Worm (Caenorhabditis elegans): Measurements from ENCODE around the gene str-159.

Gene str-159

DNA sequence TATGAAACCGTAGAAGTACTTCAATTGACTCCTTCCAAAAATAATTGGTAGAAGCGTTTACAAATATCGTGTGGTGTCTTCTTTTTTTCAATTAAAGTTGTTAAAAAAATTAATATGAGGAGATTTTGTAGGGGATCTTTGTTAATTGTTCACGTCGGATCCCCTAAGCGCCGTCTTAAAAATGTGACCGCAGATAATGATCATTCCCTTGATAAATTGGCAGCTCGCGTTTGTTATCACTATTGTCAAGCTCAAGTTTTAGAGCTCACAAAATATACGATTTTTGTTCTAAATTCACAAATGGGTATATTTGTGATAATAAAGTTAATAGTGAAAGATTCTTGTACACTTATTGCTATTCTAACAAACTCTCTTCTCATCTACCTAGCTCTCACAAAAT is at the start of gene str-159:
str-159 (plus strand) TSS at position 301 of the 400 bp plus-strand sequence.
- TF ChIP-seq jun-1 (tag; optimal IDR thresholded peaks at IDR 0.05): no peak

- TF ChIP-seq mdl-1 (tag; optimal IDR thresholded peaks at IDR 0.05) (no peak), nhr-237 (tag; optimal IDR thresholded peaks at IDR 0.05) (no peak), nhr-23 (tag; optimal IDR thresholded peaks at IDR 0.05) (no peak), nhr-11 (tag; optimal IDR thresholded peaks at IDR 0.05) (no peak), unc-39 (tag; optimal IDR thresholded peaks at IDR 0.05) (no peak), pha-4 (tag; optimal IDR thresholded peaks at IDR 0.05) (no peak)
Observed at ce11 chrIV:4861449-4861848, 47.7 kb upstream of the str-159 start, which contains the start of the genes Y17G9A.4 and str-173. Gene Y17G9A.4, minus strand, starts transcription at chrIV:4861549. Gene str-173, plus strand, starts transcription at chrIV:4861773.

ce11 chrIV:4864524-4864923 is 44.6 kb upstream of the str-159 start:
- no peak for TF ChIP-seq pha-4 (tag; optimal IDR thresholded peaks at IDR 0.05)
- TF ChIP-seq aly-2 (tag; optimal IDR thresholded peaks at IDR 0.05): no peak
- TF ChIP-seq jun-1 (tag; optimal IDR thresholded peaks at IDR 0.05): no peak
- no peak for TF ChIP-seq nhr-23 (tag; optimal IDR thresholded peaks at IDR 0.05)
- no peak for TF ChIP-seq egl-5 (tag; optimal IDR thresholded peaks at IDR 0.05)
- no peak for TF ChIP-seq mml-1 (tag; optimal IDR thresholded peaks at IDR 0.05)
- no peak for TF ChIP-seq fkh-10 (GFP tag; optimal IDR thresholded peaks at IDR 0.05)
- TF ChIP-seq unc-62 (GFP tag; optimal IDR thresholded peaks at IDR 0.05): no peak
- TF ChIP-seq fos-1 (tag; optimal IDR thresholded peaks at IDR 0.05): no peak
- TF ChIP-seq nhr-11 (tag; optimal IDR thresholded peaks at IDR 0.05): no peak
- TF ChIP-seq egl-27 (tag; optimal IDR thresholded peaks at IDR 0.05): no peak
- no peak for TF ChIP-seq lin-39 (tag; optimal IDR thresholded peaks at IDR 0.05)

ce11 chrIV:4866599-4866998 is 42.5 kb upstream of the str-159 start:
- no peak for TF ChIP-seq fos-1 (tag; optimal IDR thresholded peaks at IDR 0.05)

- TF ChIP-seq snpc-4 (tag; optimal IDR thresholded peaks at IDR 0.05) (no peak), ceh-9 (tag; optimal IDR thresholded peaks at IDR 0.05) (no peak), eor-1 (tag; optimal IDR thresholded peaks at IDR 0.05) (no peak), nhr-67 (tag; optimal IDR thresholded peaks at IDR 0.05) (no peak), lsy-12 (tag; optimal IDR thresholded peaks at IDR 0.05) (no peak), aly-2 (tag; optimal IDR thresholded peaks at IDR 0.05) (no peak), nhr-76 (tag; optimal IDR thresholded peaks at IDR 0.05) (no peak), ceh-82 (tag; optimal IDR thresholded peaks at IDR 0.05) (no peak), sea-2 (GFP tag; optimal IDR thresholded peaks at IDR 0.05) (no peak), nhr-43 (tag; optimal IDR thresholded peaks at IDR 0.05; ENCODE audit: poor library complexity, severe bottlenecking) (no peak), mdl-1 (tag; optimal IDR thresholded peaks at IDR 0.05) (no peak), ztf-11 (tag; optimal IDR thresholded peaks at IDR 0.05) (no peak), skn-1 (tag; optimal IDR thresholded peaks at IDR 0.05) (no peak), nhr-11 (tag; optimal IDR thresholded peaks at IDR 0.05) (no peak), unc-62 (GFP tag; optimal IDR thresholded peaks at IDR 0.05) (no peak), egl-27 (tag; optimal IDR thresholded peaks at IDR 0.05) (no peak)
Observed at ce11 chrIV:4867610-4868009, 41.5 kb upstream of the str-159 start, which contains the start of gene str-172. Gene str-172, minus strand, starts transcription at chrIV:4867710.

- no peak for TF ChIP-seq elt-3 (tag; optimal IDR thresholded peaks at IDR 0.05)
- no peak for TF ChIP-seq unc-39 (tag; optimal IDR thresholded peaks at IDR 0.05)
- TF ChIP-seq ceh-9 (tag; optimal IDR thresholded peaks at IDR 0.05): no peak
- no peak for TF ChIP-seq elt-1 (tag; optimal IDR thresholded peaks at IDR 0.05)
- no peak for TF ChIP-seq nhr-43 (tag; optimal IDR thresholded peaks at IDR 0.05; ENCODE audit: poor library complexity, severe bottlenecking)
- TF ChIP-seq ama-1 (optimal IDR thresholded peaks at IDR 0.05): no peak
- no peak for TF ChIP-seq nhr-23 (tag; optimal IDR thresholded peaks at IDR 0.05)
- TF ChIP-seq fos-1 (tag; optimal IDR thresholded peaks at IDR 0.05): no peak
Observed at ce11 chrIV:4870546-4870945, 38.6 kb upstream of the str-159 start, which contains the start of gene str-175. Gene str-175, minus strand, starts transcription at chrIV:4870646.

DNA sequence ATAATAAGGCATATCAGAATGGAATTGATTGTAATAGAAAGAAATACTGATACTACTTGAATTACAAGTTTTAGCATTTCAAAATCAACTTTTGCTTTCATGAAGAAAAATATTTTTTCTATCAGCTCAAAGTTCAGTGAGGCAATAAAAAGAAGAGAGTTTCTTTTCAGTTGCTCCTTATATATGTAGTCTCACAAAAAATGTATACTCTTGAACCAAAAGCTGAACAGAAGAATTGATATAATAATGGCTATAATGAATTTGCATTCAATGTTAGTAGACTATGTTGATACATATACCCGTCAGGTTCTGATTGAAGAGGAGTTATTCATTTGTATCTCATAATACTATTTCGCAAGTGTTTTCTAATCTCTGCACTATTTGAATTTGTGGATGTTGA is 34.5 kb upstream of the str-159 start, which contains the start of gene str-174:
str-174 (minus strand) TSS at position 101 of the 400 bp plus-strand sequence.
- TF ChIP-seq nhr-76 (tag; optimal IDR thresholded peaks at IDR 0.05): no peak
- no peak for TF ChIP-seq ZK546.5 (tag; optimal IDR thresholded peaks at IDR 0.05)
- TF ChIP-seq pqm-1 (tag; optimal IDR thresholded peaks at IDR 0.05): no peak
- no peak for TF ChIP-seq ceh-82 (tag; optimal IDR thresholded peaks at IDR 0.05)
- TF ChIP-seq sea-2 (GFP tag; optimal IDR thresholded peaks at IDR 0.05): no peak
- TF ChIP-seq jun-1 (tag; optimal IDR thresholded peaks at IDR 0.05): no peak
- no peak for TF ChIP-seq fkh-10 (GFP tag; optimal IDR thresholded peaks at IDR 0.05)
- TF ChIP-seq nfya-1 (tag; optimal IDR thresholded peaks at IDR 0.05; ENCODE audit: insufficient read depth): no peak
- no peak for TF ChIP-seq ceh-28 (tag; optimal IDR thresholded peaks at IDR 0.05)
- no peak for TF ChIP-seq zag-1 (tag; optimal IDR thresholded peaks at IDR 0.05)
- no peak for TF ChIP-seq eor-1 (tag; optimal IDR thresholded peaks at IDR 0.05)
- TF ChIP-seq hmg-11 (tag; optimal IDR thresholded peaks at IDR 0.05): no peak
- no peak for TF ChIP-seq pha-4 (tag; optimal IDR thresholded peaks at IDR 0.05)
- TF ChIP-seq daf-12 (tag; optimal IDR thresholded peaks at IDR 0.05): no peak
- TF ChIP-seq egl-27 (tag; optimal IDR thresholded peaks at IDR 0.05): no peak
- no peak for TF ChIP-seq ceh-9 (tag; optimal IDR thresholded peaks at IDR 0.05)
- TF ChIP-seq ztf-11 (tag; optimal IDR thresholded peaks at IDR 0.05): no peak
